Fruit fly (Drosophila melanogaster) whole organism, adult: Measurements from ENCODE around the gene CG13068.

Source experiments
- CG11617 ChIP-seq: fragments of 200-800 bp; sonication (Bioruptor generic); optimal IDR thresholded peaks from 2 replicates; lab custom pipeline; 2017; ENCODE audit warnings: mild to moderate bottlenecking, missing biosample characterization, missing genetic modification reagents, missing genetic modification characterization
- CG12768 ChIP-seq: fragments of 200-800 bp; sonication (Bioruptor generic); optimal IDR thresholded peaks from 2 replicates; lab custom pipeline; 2017; ENCODE audit warnings: missing biosample characterization, missing genetic modification characterization, mild to moderate bottlenecking, moderate library complexity, missing genetic modification reagents
- CG14711 ChIP-seq: fragments of 200-800 bp; sonication (Bioruptor generic); optimal IDR thresholded peaks from 2 replicates; lab custom pipeline; 2018; ENCODE audit warnings: missing biosample characterization, mild to moderate bottlenecking, missing genetic modification characterization, moderate library complexity
- CG1620 ChIP-seq: fragments of 200-800 bp; sonication (Bioruptor generic); optimal IDR thresholded peaks from 2 replicates; lab custom pipeline; 2016; ENCODE audit warnings: missing biosample characterization, missing genetic modification characterization
- CG33017 ChIP-seq: fragments of 200-800 bp; sonication (Bioruptor generic); optimal IDR thresholded peaks from 2 replicates; lab custom pipeline; 2018; ENCODE audit warnings: missing biosample characterization, mild to moderate bottlenecking, missing genetic modification characterization, moderate library complexity
- CG5204 ChIP-seq: fragments of 200-800 bp; sonication (Bioruptor generic); optimal IDR thresholded peaks from 2 replicates; lab custom pipeline; 2016; ENCODE audit warnings: missing biosample characterization, missing genetic modification characterization
- CG7045 ChIP-seq: fragments of 200-800 bp; sonication (Bioruptor generic); optimal IDR thresholded peaks from 2 replicates; lab custom pipeline; 2017; ENCODE audit warnings: missing biosample characterization, mild to moderate bottlenecking, missing genetic modification characterization
- CG7101 ChIP-seq: fragments of 200-800 bp; sonication (Bioruptor generic); optimal IDR thresholded peaks from 2 replicates; lab custom pipeline; 2018; ENCODE audit warnings: missing biosample characterization, mild to moderate bottlenecking, missing genetic modification characterization, moderate library complexity
- Clk ChIP-seq: fragments of 200-800 bp; sonication (Bioruptor generic); optimal IDR thresholded peaks from 2 replicates; lab custom pipeline; 2017; ENCODE audit warnings: missing biosample characterization, missing genetic modification characterization
- Crg-1 ChIP-seq: fragments of 200-800 bp; sonication (Bioruptor generic); optimal IDR thresholded peaks from 2 replicates; lab custom pipeline; 2016; ENCODE audit warnings: missing biosample characterization, missing genetic modification characterization
- Hr96 ChIP-seq: fragments of 200-800 bp; sonication (Bioruptor generic); optimal IDR thresholded peaks from 2 replicates; lab custom pipeline; 2016; ENCODE audit warnings: missing biosample characterization, missing genetic modification characterization
- Mnt ChIP-seq: fragments of 200-800 bp; sonication (Bioruptor generic); optimal IDR thresholded peaks from 2 replicates; lab custom pipeline; 2016; ENCODE audit warnings: missing biosample characterization, mild to moderate bottlenecking, missing genetic modification characterization
- bab1 ChIP-seq: fragments of 200-800 bp; sonication (Bioruptor generic); optimal IDR thresholded peaks from 3 replicates; lab custom pipeline; 2019; ENCODE audit warnings: missing biosample characterization, mild to moderate bottlenecking, missing genetic modification characterization, moderate library complexity
- cic ChIP-seq: fragments of 200-800 bp; sonication (Bioruptor generic); optimal IDR thresholded peaks from 2 replicates; lab custom pipeline; 2017; ENCODE audit warnings: missing biosample characterization, mild to moderate bottlenecking, missing genetic modification characterization, moderate library complexity
- cnc ChIP-seq, 2 experiments: fragments of >200 bp; optimal IDR thresholded peaks; 2 replicates each; lab custom pipeline; 2017
- kay ChIP-seq: fragments of 200-800 bp; sonication (Bioruptor generic); peaks from one replicate; lab custom pipeline; 2016; ENCODE audit warnings: missing biosample characterization, missing genetic modification characterization, borderline replicate concordance
- ovo ChIP-seq: fragments of 200-800 bp; sonication (Bioruptor generic); optimal IDR thresholded peaks from 2 replicates; lab custom pipeline; 2016; ENCODE audit warnings: missing biosample characterization, missing genetic modification characterization
- pad ChIP-seq: fragments of 200-800 bp; sonication (Bioruptor generic); optimal IDR thresholded peaks from 3 replicates; lab custom pipeline; 2017; ENCODE audit warnings: missing biosample characterization, missing genetic modification characterization, mild to moderate bottlenecking, moderate library complexity, missing genetic modification reagents
- tj ChIP-seq: fragments of 200-800 bp; sonication (Bioruptor generic); optimal IDR thresholded peaks from 3 replicates; lab custom pipeline; 2017; ENCODE audit warnings: missing biosample characterization, mild to moderate bottlenecking, missing genetic modification characterization, moderate library complexity
- toe ChIP-seq: fragments of 200-800 bp; sonication (Bioruptor generic); optimal IDR thresholded peaks from 2 replicates; lab custom pipeline; 2016; ENCODE audit warnings: missing biosample characterization, missing genetic modification characterization

CG13068 gene

DNA sequence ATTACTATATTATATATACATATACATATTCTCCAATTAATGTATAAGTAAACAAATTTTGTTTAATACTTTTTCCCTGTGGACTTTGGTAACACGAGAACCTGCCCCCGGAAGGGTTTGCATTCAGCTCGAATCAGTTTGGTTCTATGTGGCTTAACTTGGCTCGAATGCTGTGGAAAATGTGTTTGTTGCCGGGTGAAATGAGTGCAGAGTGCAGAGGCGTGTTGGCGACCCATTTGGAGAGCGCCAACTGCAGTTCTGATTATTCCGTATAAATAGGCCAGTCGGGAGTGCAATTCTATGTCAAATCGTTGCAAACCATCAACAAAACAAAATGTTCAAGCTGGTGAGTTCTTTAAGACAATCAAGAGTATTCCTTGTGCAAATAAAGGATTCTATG lies 48.5 kb downstream of the CG13068 start, which contains the start of gene Nplp3:
Gene Nplp3, plus strand, starts transcription at position 301 of the 400 bp plus-strand sequence.
- no peak for TF ChIP-seq Hr96
- TF ChIP-seq Mnt, result no peak
- TF ChIP-seq CG1620 (GFP tag; lab: Kevin White, UChicago), result no peak
- no peak for TF ChIP-seq cic (GFP tag; lab: Kevin White, UChicago)
- no peak for TF ChIP-seq CG12768 (GFP tag; lab: Kevin White, UChicago)
- TF ChIP-seq Crg-1 (GFP tag; lab: Kevin White, UChicago), result no peak
- no peak for TF ChIP-seq toe (GFP tag; lab: Kevin White, UChicago)
- no peak for TF ChIP-seq CG11617
- no peak for TF ChIP-seq kay
- TF ChIP-seq cnc (optimal IDR thresholded peaks at IDR 0.05; lab: Kevin White, UChicago), result no peak
- no peak for TF ChIP-seq tj (GFP tag; lab: Kevin White, UChicago)
- no peak for TF ChIP-seq bab1 (GFP tag; lab: Kevin White, UChicago)
- no peak for TF ChIP-seq CG7045 (GFP tag; lab: Kevin White, UChicago)
- no peak for TF ChIP-seq CG7101 (tag; lab: Kevin White, UChicago)
- no peak for TF ChIP-seq Clk
- TF ChIP-seq CG5204, result no peak
- TF ChIP-seq CG14711 (tag; lab: Kevin White, UChicago), result no peak
- TF ChIP-seq ovo (GFP tag; lab: Kevin White, UChicago), result no peak
- no peak for TF ChIP-seq CG33017 (tag; lab: Kevin White, UChicago)

DNA sequence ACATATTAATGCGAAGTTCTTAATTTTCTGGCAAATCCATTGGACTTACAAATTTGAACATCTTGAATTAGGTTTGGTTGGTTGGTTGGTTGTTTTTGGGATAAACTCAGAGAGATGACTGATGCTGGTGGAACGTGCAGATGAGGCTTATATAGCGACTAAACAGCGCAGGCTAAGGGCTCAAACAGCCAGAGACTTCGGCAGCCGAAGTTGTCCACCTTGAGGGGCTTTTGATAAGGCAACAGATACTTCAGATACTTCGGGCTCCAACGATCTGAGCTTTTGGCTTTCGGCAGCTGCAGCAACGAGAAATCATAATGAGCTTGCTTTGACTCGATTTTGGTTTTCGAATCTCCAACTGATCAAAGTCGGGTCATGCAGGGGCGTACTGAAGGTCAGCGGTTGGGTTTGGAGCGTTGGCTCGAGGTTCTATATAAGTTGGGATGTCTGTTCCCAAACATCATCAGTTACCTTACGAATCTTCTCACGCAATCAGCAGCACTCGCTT lies 50.3 kb downstream of the CG13068 start, which contains the start of the genes CG13041 and CG13060:
Gene CG13041, minus strand, starts transcription at position 128 of the 508 bp plus-strand sequence.
Gene CG13060, plus strand, starts transcription at position 458 of the 508 bp plus-strand sequence.
- TF ChIP-seq CG7101 (tag; lab: Kevin White, UChicago) (no peak), Crg-1 (GFP tag; lab: Kevin White, UChicago) (no peak), cnc (optimal IDR thresholded peaks at IDR 0.05; lab: Kevin White, UChicago) (no peak), pad (GFP tag; lab: Kevin White, UChicago) (no peak), CG12768 (GFP tag; lab: Kevin White, UChicago) (no peak), CG33017 (tag; lab: Kevin White, UChicago) (no peak), CG1620 (GFP tag; lab: Kevin White, UChicago) (no peak), Mnt (no peak), kay (no peak), CG11617 (no peak), CG7045 (GFP tag; lab: Kevin White, UChicago) (no peak), CG14711 (tag; lab: Kevin White, UChicago) (no peak), tj (GFP tag; lab: Kevin White, UChicago) (no peak), bab1 (GFP tag; lab: Kevin White, UChicago) (no peak)
